Worm (Caenorhabditis elegans): ENCODE data around the gene ugt-61.
"Not testable (repeated sequence)": the region's sequence is repeated elsewhere in the genome, so short reads cannot be mapped to it uniquely, and the experiment has no call there.

Gene ugt-61

ce11 chrV:4754684-4755211 is 12.5 kb downstream of the ugt-61 start:
- no peak for TF ChIP-seq mab-5 (tag; optimal IDR thresholded peaks at IDR 0.05)
- no peak for TF ChIP-seq mls-2 (tag; optimal IDR thresholded peaks at IDR 0.05)
- no peak for TF ChIP-seq unc-62 (GFP tag; optimal IDR thresholded peaks at IDR 0.05)
- TF ChIP-seq lsy-2 (tag; optimal IDR thresholded peaks at IDR 0.05), result no peak
- no peak for TF ChIP-seq flh-1 (GFP tag; optimal IDR thresholded peaks at IDR 0.05)
- no peak for TF ChIP-seq sptf-1 (tag; optimal IDR thresholded peaks at IDR 0.05)
- no peak for TF ChIP-seq unc-39 (tag; optimal IDR thresholded peaks at IDR 0.05)
- no peak for TF ChIP-seq zip-8 (tag; optimal IDR thresholded peaks at IDR 0.05)
- no peak for TF ChIP-seq blmp-1 (tag; optimal IDR thresholded peaks at IDR 0.05)
- TF ChIP-seq hlh-1 (tag; optimal IDR thresholded peaks at IDR 0.05), result no peak
- no peak for TF ChIP-seq ztf-11 (tag; optimal IDR thresholded peaks at IDR 0.05)
- no peak for TF ChIP-seq sem-2 (GFP tag; optimal IDR thresholded peaks at IDR 0.05)
- TF ChIP-seq nhr-2 (tag; optimal IDR thresholded peaks at IDR 0.05), result no peak
- no peak for TF ChIP-seq ceh-83 (GFP tag; optimal IDR thresholded peaks at IDR 0.05)
- TF ChIP-seq bed-3 (GFP tag; optimal IDR thresholded peaks at IDR 0.05), result no peak
- TF ChIP-seq lin-13 (tag; optimal IDR thresholded peaks at IDR 0.05), result no peak
- no peak for TF ChIP-seq ceh-39 (tag; optimal IDR thresholded peaks at IDR 0.05)

- no peak for TF ChIP-seq tbx-8 (GFP tag; optimal IDR thresholded peaks at IDR 0.05)
- no peak for TF ChIP-seq hlh-1 (tag; optimal IDR thresholded peaks at IDR 0.05)
- TF ChIP-seq bed-3 (GFP tag; optimal IDR thresholded peaks at IDR 0.05), result no peak
- no peak for TF ChIP-seq lin-32 (GFP tag; optimal IDR thresholded peaks at IDR 0.05)
- no peak for TF ChIP-seq unc-62 (GFP tag; optimal IDR thresholded peaks at IDR 0.05)
- no peak for TF ChIP-seq zip-8 (tag; optimal IDR thresholded peaks at IDR 0.05)
- TF ChIP-seq pha-4 (tag; optimal IDR thresholded peaks at IDR 0.05), result no peak
- no peak for TF ChIP-seq cnd-1 (tag; optimal IDR thresholded peaks at IDR 0.05)
- TF ChIP-seq nhr-2 (tag; optimal IDR thresholded peaks at IDR 0.05), result no peak
- TF ChIP-seq elt-3 (tag; optimal IDR thresholded peaks at IDR 0.05), result no peak
- no peak for TF ChIP-seq mab-5 (tag; optimal IDR thresholded peaks at IDR 0.05)
Measured at ce11 chrV:4755308-4756029, 13.2 kb downstream of the ugt-61 start, which contains the start of gene pgl-3. TSS of gene pgl-3 (plus strand) at chrV:4755979.

ce11 chrV:4758019-4758418 is 15.8 kb downstream of the ugt-61 start:
- TF ChIP-seq flh-1 (GFP tag; optimal IDR thresholded peaks at IDR 0.05), result no peak
- no peak for TF ChIP-seq mab-5 (tag; optimal IDR thresholded peaks at IDR 0.05)
- no peak for TF ChIP-seq ztf-11 (tag; optimal IDR thresholded peaks at IDR 0.05)
- no peak for TF ChIP-seq lin-13 (tag; optimal IDR thresholded peaks at IDR 0.05)
- TF ChIP-seq mep-1 (tag; optimal IDR thresholded peaks at IDR 0.05), result no peak
- TF ChIP-seq unc-39 (tag; optimal IDR thresholded peaks at IDR 0.05), result no peak
- TF ChIP-seq hlh-1 (tag; optimal IDR thresholded peaks at IDR 0.05), result no peak
- TF ChIP-seq mls-2 (tag; optimal IDR thresholded peaks at IDR 0.05), result no peak
- no peak for TF ChIP-seq elt-3 (tag; optimal IDR thresholded peaks at IDR 0.05)
- no peak for TF ChIP-seq lsy-2 (tag; optimal IDR thresholded peaks at IDR 0.05)
- TF ChIP-seq unc-62 (GFP tag; optimal IDR thresholded peaks at IDR 0.05), result no peak
- TF ChIP-seq M03D4.4 (tag; optimal IDR thresholded peaks at IDR 0.05), result no peak
- no peak for TF ChIP-seq ces-1 (GFP tag; optimal IDR thresholded peaks at IDR 0.05)
- TF ChIP-seq drap-1 (GFP tag; optimal IDR thresholded peaks at IDR 0.05), result no peak
- TF ChIP-seq nhr-2 (tag; optimal IDR thresholded peaks at IDR 0.05), result no peak
- TF ChIP-seq nhr-237 (tag; optimal IDR thresholded peaks at IDR 0.05), result no peak
- TF ChIP-seq elt-1 (tag; optimal IDR thresholded peaks at IDR 0.05; ENCODE audit: borderline replicate concordance, insufficient read depth), result no peak

ce11 chrV:4758540-4758939 is 16.3 kb downstream of the ugt-61 start:
- TF ChIP-seq tbx-8 (GFP tag; optimal IDR thresholded peaks at IDR 0.05) (no peak), sem-2 (GFP tag; optimal IDR thresholded peaks at IDR 0.05) (no peak), hlh-1 (tag; optimal IDR thresholded peaks at IDR 0.05) (no peak)

ce11 chrV:4760674-4761073 is 18.5 kb downstream of the ugt-61 start, which contains the start of gene bgnt-1.4:
TSS of gene bgnt-1.4 (plus strand) at chrV:4760974.
- not testable (repeated sequence) for TF ChIP-seq hlh-1 (tag; optimal IDR thresholded peaks at IDR 0.05); ceh-83 (GFP tag; optimal IDR thresholded peaks at IDR 0.05); zip-8 (tag; optimal IDR thresholded peaks at IDR 0.05)

All from whole organism, mixed stage, embryonic.